Worm (Caenorhabditis elegans) whole organism, mixed stage, embryonic: ENCODE results near the gene C08F11.7.

Experiments used
- ces-1 ChIP-seq: fragments of 150-350 bp; optimal IDR thresholded peaks from 2 replicates; lab custom pipeline; 2014; ENCODE audit warnings: missing biosample characterization, missing genetic modification reagents, missing genetic modification characterization
- drap-1 ChIP-seq: fragments of 200-800 bp; sonication (Bioruptor generic); optimal IDR thresholded peaks from 3 replicates; lab custom pipeline; 2018; ENCODE audit warnings: mild to moderate bottlenecking, missing genetic modification characterization, missing compliant biosample characterization
- mab-5 ChIP-seq: fragments of 150-350 bp; optimal IDR thresholded peaks from 2 replicates; lab custom pipeline; 2014; ENCODE audit warnings: missing biosample characterization, missing genetic modification characterization
- nhr-76 ChIP-seq: sonication (generic microtip); optimal IDR thresholded peaks from 2 replicates; lab custom pipeline; 2017; ENCODE audit warnings: missing biosample characterization, missing genetic modification characterization
- snpc-4 ChIP-seq: fragments of 150-350 bp; optimal IDR thresholded peaks from 2 replicates; lab custom pipeline; 2014; ENCODE audit warnings: missing biosample characterization, missing genetic modification characterization
- unc-120 ChIP-seq: sonication (generic microtip); optimal IDR thresholded peaks from 2 replicates; lab custom pipeline; 2017; ENCODE audit warnings: missing genetic modification characterization, missing compliant biosample characterization; ENCODE audit not compliant: poor library complexity, severe bottlenecking

ce11 chrIV:13650238-13650637, 13.2 kb downstream of the C08F11.7 start, which contains the start of gene C08F11.17:
- no peak for TF ChIP-seq mab-5 (tag; lab: Kevin White, UChicago)
- TF ChIP-seq unc-120 (tag; lab: Kevin White, UChicago): no peak
- no peak for TF ChIP-seq drap-1 (GFP tag; lab: Kevin White, UChicago)
- TF ChIP-seq snpc-4 (tag; lab: Kevin White, UChicago): no peak
- TF ChIP-seq nhr-76: no peak
- no peak for TF ChIP-seq ces-1 (GFP tag; lab: Kevin White, UChicago)
